Fruit fly (Drosophila melanogaster) whole organism, embryonic: ENCODE data around the gene CG34179.

Source experiments
- Adf1 ChIP-seq: fragments of 200-800 bp; sonication (Bioruptor generic); IDR thresholded peaks from 2 replicates; pipeline ENCODE4 v1.3.6; 2022; ENCODE audit warnings: missing biosample characterization, missing genetic modification characterization
- Atf-2 ChIP-seq: fragments of 200-800 bp; sonication (Bioruptor generic); optimal IDR thresholded peaks from 2 replicates; lab custom pipeline; 2016; ENCODE audit warnings: missing biosample characterization, missing genetic modification characterization
- Bgb ChIP-seq: fragments of 200-800 bp; sonication (Bioruptor generic); IDR thresholded peaks from 2 replicates; pipeline ENCODE4 v1.3.6; 2022; ENCODE audit warnings: missing biosample characterization, missing genetic modification characterization; ENCODE audit not compliant: partially characterized antibody
- C15 ChIP-seq: fragments of 200-800 bp; sonication (Bioruptor generic); IDR thresholded peaks from 3 replicates; pipeline ENCODE4 v1.3.6; 2022; ENCODE audit warnings: missing biosample characterization, missing genetic modification characterization
- CG10274 ChIP-seq: fragments of 200-800 bp; sonication (Bioruptor generic); optimal IDR thresholded peaks from 3 replicates; lab custom pipeline; 2017; ENCODE audit warnings: missing biosample characterization, mild to moderate bottlenecking, missing genetic modification characterization
- CG11695 ChIP-seq: fragments of 200-800 bp; sonication (Bioruptor generic); IDR thresholded peaks from 3 replicates; pipeline ENCODE4 v1.3.6; 2022; ENCODE audit warnings: missing biosample characterization, missing genetic modification characterization
- CG11723 ChIP-seq: fragments of 200-800 bp; sonication (Bioruptor generic); optimal IDR thresholded peaks from 2 replicates; lab custom pipeline; 2017; ENCODE audit warnings: missing biosample characterization, mild to moderate bottlenecking, missing genetic modification characterization
- CG12769 ChIP-seq: fragments of 200-800 bp; sonication (Bioruptor generic); optimal IDR thresholded peaks from 2 replicates; lab custom pipeline; 2019; ENCODE audit warnings: missing biosample characterization, mild to moderate bottlenecking, missing genetic modification characterization, moderate library complexity
- CG16813 ChIP-seq: fragments of 200-800 bp; sonication (Bioruptor generic); IDR thresholded peaks from 3 replicates; pipeline ENCODE4 v1.3.6; 2022; ENCODE audit warnings: missing biosample characterization, missing genetic modification characterization; ENCODE audit not compliant: partially characterized antibody
- CG17328 ChIP-seq: fragments of 200-800 bp; sonication (Bioruptor generic); IDR thresholded peaks from 2 replicates; pipeline ENCODE4 v1.3.6; 2022; ENCODE audit warnings: missing biosample characterization, missing genetic modification characterization
- CG18011 ChIP-seq: fragments of 200-800 bp; sonication (Bioruptor generic); optimal IDR thresholded peaks from 2 replicates; lab custom pipeline; 2017; ENCODE audit warnings: missing biosample characterization, missing genetic modification characterization, mild to moderate bottlenecking, moderate library complexity, missing genotype
- CG18619 ChIP-seq: fragments of 200-800 bp; sonication (Bioruptor generic); optimal IDR thresholded peaks from 3 replicates; lab custom pipeline; 2017; ENCODE audit warnings: missing biosample characterization, mild to moderate bottlenecking, missing genetic modification characterization
- CG2678 ChIP-seq: fragments of 200-800 bp; sonication (Bioruptor generic); optimal IDR thresholded peaks from 3 replicates; lab custom pipeline; 2019; ENCODE audit warnings: missing biosample characterization, mild to moderate bottlenecking, missing genetic modification characterization, moderate library complexity
- CG2875 ChIP-seq: fragments of 200-800 bp; sonication (Bioruptor generic); optimal IDR thresholded peaks from 2 replicates; lab custom pipeline; 2017; ENCODE audit warnings: missing biosample characterization, mild to moderate bottlenecking, missing genetic modification characterization, missing genetic modification reagents
- CG3838 ChIP-seq: fragments of 200-800 bp; sonication (Bioruptor generic); optimal IDR thresholded peaks from 3 replicates; lab custom pipeline; 2016; ENCODE audit warnings: missing biosample characterization, missing genetic modification characterization
- CG6175 ChIP-seq: fragments of 200-800 bp; sonication (Bioruptor generic); IDR thresholded peaks from 3 replicates; pipeline ENCODE4 v1.3.6; 2022; ENCODE audit warnings: missing biosample characterization, missing genetic modification characterization
- CG6689 ChIP-seq: fragments of 200-800 bp; sonication (Bioruptor generic); IDR thresholded peaks from 2 replicates; pipeline ENCODE4 v1.3.6; 2022; ENCODE audit warnings: missing biosample characterization, missing genetic modification characterization
- CG8478 ChIP-seq: fragments of >200 bp; optimal IDR thresholded peaks from 2 replicates; lab custom pipeline; 2018
- D19B ChIP-seq: fragments of 200-800 bp; sonication (Bioruptor generic); optimal IDR thresholded peaks from 2 replicates; lab custom pipeline; 2017; ENCODE audit warnings: missing biosample characterization, mild to moderate bottlenecking, missing genetic modification characterization
- Dad ChIP-seq: fragments of 200-800 bp; sonication (Bioruptor generic); optimal IDR thresholded peaks from 3 replicates; lab custom pipeline; 2016; ENCODE audit warnings: missing biosample characterization, missing genetic modification characterization
- Dbx ChIP-seq: fragments of 200-800 bp; sonication (Bioruptor generic); IDR thresholded peaks from 3 replicates; pipeline ENCODE4 v1.3.6; 2022; ENCODE audit warnings: missing biosample characterization, missing genetic modification characterization
- Dp ChIP-seq: fragments of 200-800 bp; sonication (Bioruptor generic); optimal IDR thresholded peaks from 2 replicates; lab custom pipeline; 2018; ENCODE audit warnings: missing biosample characterization, mild to moderate bottlenecking, missing genetic modification characterization, moderate library complexity
- Drgx ChIP-seq: fragments of 200-800 bp; sonication (Bioruptor generic); IDR thresholded peaks from 2 replicates; pipeline ENCODE4 v1.3.6; 2022; ENCODE audit warnings: missing biosample characterization, missing genetic modification characterization
- Fer2 ChIP-seq: fragments of 200-800 bp; sonication (Bioruptor generic); optimal IDR thresholded peaks from 2 replicates; lab custom pipeline; 2018; ENCODE audit warnings: missing biosample characterization, mild to moderate bottlenecking, missing genetic modification characterization, moderate library complexity
- HmgZ ChIP-seq: fragments of 200-800 bp; sonication (Bioruptor generic); optimal IDR thresholded peaks from 2 replicates; lab custom pipeline; 2018; ENCODE audit warnings: missing biosample characterization, mild to moderate bottlenecking, missing genetic modification characterization
- Med ChIP-seq: fragments of 200-800 bp; sonication (Bioruptor generic); peaks from one replicate; lab custom pipeline; 2016; ENCODE audit warnings: missing biosample characterization, missing genetic modification characterization, mild to moderate bottlenecking, inconsistent platforms, moderate library complexity
- NC2β ChIP-seq: fragments of 200-800 bp; sonication (Bioruptor generic); optimal IDR thresholded peaks from 2 replicates; lab custom pipeline; 2016; ENCODE audit warnings: missing biosample characterization, missing genetic modification characterization
- NFAT ChIP-seq: fragments of 200-800 bp; sonication (Bioruptor generic); IDR thresholded peaks from 2 replicates; pipeline ENCODE4 v1.3.6; 2022; ENCODE audit warnings: missing biosample characterization, missing genetic modification characterization
- Optix ChIP-seq: fragments of 200-800 bp; sonication (Bioruptor generic); IDR thresholded peaks from 3 replicates; pipeline ENCODE4 v1.3.6; 2022; ENCODE audit warnings: missing biosample characterization, missing genetic modification characterization
- Stat92E ChIP-seq, 3 experiments: fragments of >200 bp in 2 of 3; fragments of 200-800 bp in 1 of 3; sonication (Bioruptor generic) in 1 of 3; optimal IDR thresholded peaks; 2 replicates each; lab custom pipeline; 2017 to 2019; ENCODE audit warnings: missing biosample characterization in 3 of 3, missing genetic modification characterization in 3 of 3, mild to moderate bottlenecking in 1 of 3, moderate library complexity in 1 of 3
- ap ChIP-seq: fragments of 200-800 bp; sonication (Bioruptor generic); IDR thresholded peaks from 2 replicates; pipeline ENCODE4 v1.3.6; 2022; ENCODE audit warnings: missing biosample characterization, missing genetic modification characterization
- bab2 ChIP-seq: fragments of 200-800 bp; sonication (Bioruptor generic); optimal IDR thresholded peaks from 2 replicates; lab custom pipeline; 2016; ENCODE audit warnings: missing biosample characterization, missing genetic modification characterization
- btn ChIP-seq: fragments of 200-800 bp; sonication (Bioruptor generic); optimal IDR thresholded peaks from 2 replicates; lab custom pipeline; 2016; ENCODE audit warnings: missing biosample characterization, missing genetic modification characterization
- cad ChIP-seq: fragments of >200 bp; optimal IDR thresholded peaks from 2 replicates; lab custom pipeline; 2017; ENCODE audit warnings: missing biosample characterization, missing genetic modification characterization
- chinmo ChIP-seq: fragments of 200-800 bp; sonication (Bioruptor generic); IDR thresholded peaks from 4 replicates; pipeline ENCODE4 v1.3.6; 2022; ENCODE audit warnings: missing biosample characterization, missing genetic modification characterization; ENCODE audit not compliant: partially characterized antibody
- dimm ChIP-seq: fragments of 200-800 bp; sonication (Bioruptor generic); IDR thresholded peaks from 2 replicates; pipeline ENCODE4 v1.3.6; 2022; ENCODE audit warnings: missing biosample characterization, missing genetic modification characterization
- jing ChIP-seq: fragments of 200-800 bp; sonication (Bioruptor generic); optimal IDR thresholded peaks from 2 replicates; lab custom pipeline; 2018; ENCODE audit warnings: missing biosample characterization, mild to moderate bottlenecking, missing genetic modification characterization
- ken ChIP-seq: fragments of 200-800 bp; sonication (Bioruptor generic); IDR thresholded peaks from 3 replicates; pipeline ENCODE4 v1.3.6; 2022; ENCODE audit warnings: missing biosample characterization, missing genetic modification characterization
- nerfin-1 ChIP-seq: fragments of 200-800 bp; sonication (Bioruptor generic); optimal IDR thresholded peaks from 3 replicates; lab custom pipeline; 2019; ENCODE audit warnings: missing biosample characterization, mild to moderate bottlenecking, missing genetic modification characterization, moderate library complexity
- nmo ChIP-seq: fragments of 200-800 bp; sonication (Bioruptor generic); optimal IDR thresholded peaks from 2 replicates; lab custom pipeline; 2018; ENCODE audit warnings: missing biosample characterization, mild to moderate bottlenecking, missing genetic modification characterization, moderate library complexity
- pfk ChIP-seq: fragments of 200-800 bp; sonication (Bioruptor generic); optimal IDR thresholded peaks from 2 replicates; lab custom pipeline; 2018; ENCODE audit warnings: missing biosample characterization, mild to moderate bottlenecking, missing genetic modification characterization, moderate library complexity
- pho ChIP-seq: fragments of 200-800 bp; sonication (Bioruptor generic); optimal IDR thresholded peaks from 2 replicates; lab custom pipeline; 2016; ENCODE audit warnings: missing biosample characterization, missing genetic modification characterization
- phol ChIP-seq: fragments of 200-800 bp; sonication (Bioruptor generic); optimal IDR thresholded peaks from 3 replicates; lab custom pipeline; 2018; ENCODE audit warnings: missing biosample characterization, mild to moderate bottlenecking, missing genetic modification characterization, moderate library complexity
- pzg ChIP-seq: fragments of 200-800 bp; sonication (Bioruptor generic); optimal IDR thresholded peaks from 3 replicates; lab custom pipeline; 2018; ENCODE audit warnings: missing biosample characterization, mild to moderate bottlenecking, missing genetic modification characterization, moderate library complexity
- ranshi ChIP-seq: fragments of 200-800 bp; sonication (Bioruptor generic); IDR thresholded peaks from 2 replicates; pipeline ENCODE4 v1.3.6; 2022; ENCODE audit warnings: missing biosample characterization, missing genetic modification characterization
- repo ChIP-seq: fragments of 200-800 bp; sonication (Bioruptor generic); optimal IDR thresholded peaks from 2 replicates; lab custom pipeline; 2016; ENCODE audit warnings: missing biosample characterization, missing genetic modification characterization
- row ChIP-seq: fragments of 200-800 bp; sonication (Bioruptor generic); IDR thresholded peaks from 3 replicates; pipeline ENCODE4 v1.3.6; 2022; ENCODE audit warnings: missing biosample characterization, missing genetic modification characterization
- schlank ChIP-seq: fragments of 200-800 bp; sonication (Bioruptor generic); optimal IDR thresholded peaks from 2 replicates; lab custom pipeline; 2018; ENCODE audit warnings: missing biosample characterization, mild to moderate bottlenecking, missing genetic modification characterization
- sd ChIP-seq: fragments of 200-800 bp; sonication (Bioruptor generic); optimal IDR thresholded peaks from 3 replicates; lab custom pipeline; 2018; ENCODE audit warnings: missing biosample characterization, mild to moderate bottlenecking, missing genetic modification characterization, moderate library complexity
- sim ChIP-seq: fragments of 200-800 bp; sonication (Bioruptor generic); IDR thresholded peaks from 2 replicates; pipeline ENCODE4 v1.3.6; 2022; ENCODE audit warnings: missing biosample characterization, missing genetic modification characterization
- sob ChIP-seq: fragments of 200-800 bp; sonication (Bioruptor generic); IDR thresholded peaks from 2 replicates; pipeline ENCODE4 v1.3.6; 2022; ENCODE audit warnings: missing biosample characterization, missing genetic modification characterization
- unpg ChIP-seq: fragments of 200-800 bp; sonication (Bioruptor generic); optimal IDR thresholded peaks from 3 replicates; lab custom pipeline; 2018; ENCODE audit warnings: missing biosample characterization, mild to moderate bottlenecking, missing genetic modification characterization, moderate library complexity

The CG34179 gene

DNA sequence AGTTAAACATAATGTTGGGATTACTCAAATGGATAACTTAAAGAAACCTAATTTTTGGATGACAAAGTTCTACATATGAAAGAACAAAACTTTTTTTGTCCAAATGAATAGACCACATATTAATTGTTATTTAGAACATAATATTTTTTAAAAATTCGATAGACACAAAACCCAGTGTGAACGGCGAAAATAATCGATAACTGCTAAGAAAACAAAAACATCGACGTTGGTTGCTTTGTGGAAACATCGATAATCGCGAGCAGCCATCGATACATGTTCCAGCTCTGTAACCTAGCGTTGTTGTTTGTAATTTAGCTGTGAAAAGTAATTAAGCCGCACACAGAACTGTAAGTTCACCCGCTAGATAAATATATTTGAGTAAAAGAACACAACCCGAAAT is 2.1 kb upstream of the CG34179 start, which contains the start of gene CG9135 (continued):
- TF ChIP-seq Dad (GFP tag; lab: Kevin White, UChicago), result no peak
- TF ChIP-seq ap, result no peak
- peak; percentile 23 for TF ChIP-seq HmgZ (tag; lab: Kevin White, UChicago)
- TF ChIP-seq CG2875 (GFP tag; lab: Kevin White, UChicago), result no peak
- peak; percentile 50; the same call in 1 of the 2 replicates for TF ChIP-seq sob (GFP tag; lab: Robert Waterston, UW)
- TF ChIP-seq row (GFP tag; lab: Robert Waterston, UW), result peak; percentile 59
- no peak for TF ChIP-seq Optix (GFP tag; lab: Robert Waterston, UW)
- no peak for TF ChIP-seq pfk (GFP tag; lab: Kevin White, UChicago)
- TF ChIP-seq repo (GFP tag; lab: Kevin White, UChicago), result no peak
- no peak for TF ChIP-seq CG3838 (GFP tag; lab: Kevin White, UChicago)
- no peak for TF ChIP-seq schlank (tag; lab: Kevin White, UChicago)
- peak; percentile 41 for TF ChIP-seq phol
- peak; percentile 70 for TF ChIP-seq Dp
- no peak for TF ChIP-seq Fer2 (tag; lab: Kevin White, UChicago)
- no peak for TF ChIP-seq btn
- no peak for TF ChIP-seq ken (GFP tag; lab: Robert Waterston, UW)
- no peak for TF ChIP-seq Adf1 (GFP tag; lab: Robert Waterston, UW)
- no peak for TF ChIP-seq CG17328 (GFP tag; lab: Robert Waterston, UW)
- peak; percentile 98 for TF ChIP-seq chinmo (GFP tag; lab: Robert Waterston, UW)
- no peak for TF ChIP-seq CG2678 (tag; lab: Kevin White, UChicago)
- peak; percentile 99 for TF ChIP-seq CG16813 (GFP tag; lab: Robert Waterston, UW)
- no peak for TF ChIP-seq CG11723 (GFP tag; lab: Kevin White, UChicago)
- no peak for TF ChIP-seq NFAT (GFP tag; lab: Robert Waterston, UW)
- no peak for TF ChIP-seq CG18619 (GFP tag; lab: Kevin White, UChicago)
- no peak for TF ChIP-seq CG8478
- TF ChIP-seq nerfin-1, result no peak
- TF ChIP-seq cad (GFP tag; lab: Kevin White, UChicago), result no peak
- TF ChIP-seq Atf-2 (GFP tag; lab: Kevin White, UChicago), result no peak
- TF ChIP-seq CG6175, result no peak
- no peak for TF ChIP-seq unpg
- no peak for TF ChIP-seq jing (GFP tag; lab: Kevin White, UChicago)
- TF ChIP-seq dimm (GFP tag; lab: Robert Waterston, UW), result no peak
- no peak for TF ChIP-seq pho (GFP tag; lab: Kevin White, UChicago)
- no peak for TF ChIP-seq CG6689
- TF ChIP-seq sim (GFP tag; lab: Robert Waterston, UW), result no peak
- no peak for TF ChIP-seq Stat92E (GFP tag; optimal IDR thresholded peaks at IDR 0.05; lab: Kevin White, UChicago)
- no peak for TF ChIP-seq CG12769 (tag; lab: Kevin White, UChicago)
- TF ChIP-seq nmo (GFP tag; lab: Kevin White, UChicago), result peak; percentile 36
- TF ChIP-seq Drgx, result no peak
- peak; percentile 23 for TF ChIP-seq Med (GFP tag; lab: Kevin White, UChicago)
- no peak for TF ChIP-seq CG10274 (GFP tag; lab: Kevin White, UChicago)
- peak; percentile 99 for TF ChIP-seq Bgb (GFP tag; lab: Robert Waterston, UW)
- no peak; the same call in 2 of the 3 replicates for TF ChIP-seq Dbx (GFP tag; lab: Robert Waterston, UW)
- no peak for TF ChIP-seq sd (tag; lab: Kevin White, UChicago)
- no peak for TF ChIP-seq CG18011 (GFP tag; lab: Kevin White, UChicago)
- TF ChIP-seq bab2 (GFP tag; lab: Kevin White, UChicago), result no peak
- TF ChIP-seq pzg (GFP tag; lab: Kevin White, UChicago), result peak; percentile 86
- no peak for TF ChIP-seq ranshi
- no peak for TF ChIP-seq D19B (GFP tag; lab: Kevin White, UChicago)
- TF ChIP-seq C15, result no peak
- no peak for TF ChIP-seq NC2β (GFP tag; lab: Kevin White, UChicago)
- TF ChIP-seq CG11695, result no peak
